Worm (Caenorhabditis elegans) whole organism, late embryonic: Measurements from ENCODE around the gene M162.7.

Source experiments
- C08G9.2 ChIP-seq: sonication (generic microtip); optimal IDR thresholded peaks from 2 replicates; lab custom pipeline; 2016; ENCODE audit warnings: mild to moderate bottlenecking, missing genetic modification characterization, moderate library complexity, missing compliant biosample characterization
- C38D4.7 ChIP-seq: fragments of 200-800 bp; sonication (Bioruptor generic); optimal IDR thresholded peaks from 2 replicates; lab custom pipeline; 2018; ENCODE audit warnings: mild to moderate bottlenecking, missing genetic modification characterization, moderate library complexity, missing compliant biosample characterization
- F13H6.1 ChIP-seq: sonication (generic microtip); optimal IDR thresholded peaks from 2 replicates; lab custom pipeline; 2016; ENCODE audit warnings: missing genetic modification characterization, missing compliant biosample characterization
- K02D7.2 ChIP-seq: sonication (generic microtip); optimal IDR thresholded peaks from 2 replicates; lab custom pipeline; 2017; ENCODE audit warnings: mild to moderate bottlenecking, missing genetic modification characterization, missing compliant biosample characterization
- K09A11.1 ChIP-seq: sonication (generic microtip); optimal IDR thresholded peaks from 2 replicates; lab custom pipeline; 2017; ENCODE audit warnings: antibody characterized with exemption, mild to moderate bottlenecking, missing genetic modification characterization, missing compliant biosample characterization; ENCODE audit not compliant: insufficient read depth
- ahr-1 ChIP-seq: sonication (generic microtip); optimal IDR thresholded peaks from 2 replicates; lab custom pipeline; 2016; ENCODE audit warnings: missing genetic modification characterization, missing compliant biosample characterization
- ama-1 ChIP-seq: fragments of 150-350 bp; optimal IDR thresholded peaks from 2 replicates; lab custom pipeline; 2014
- ceh-14 ChIP-seq: sonication (generic microtip); optimal IDR thresholded peaks from 2 replicates; lab custom pipeline; 2016; ENCODE audit warnings: missing genotype, missing genetic modification characterization, missing compliant biosample characterization
- ceh-19 ChIP-seq: fragments of 200-800 bp; sonication (Bioruptor generic); optimal IDR thresholded peaks from 2 replicates; lab custom pipeline; 2018; ENCODE audit warnings: mild to moderate bottlenecking, missing genetic modification characterization, missing compliant biosample characterization
- ceh-34 ChIP-seq: sonication (generic microtip); optimal IDR thresholded peaks from 2 replicates; lab custom pipeline; 2016; ENCODE audit warnings: mild to moderate bottlenecking, missing genetic modification characterization, missing compliant biosample characterization
- ceh-9 ChIP-seq: sonication (generic microtip); optimal IDR thresholded peaks from 2 replicates; lab custom pipeline; 2016; ENCODE audit warnings: mild to moderate bottlenecking, missing genetic modification characterization, inconsistent platforms, missing compliant biosample characterization
- che-1 ChIP-seq: sonication (generic microtip); optimal IDR thresholded peaks from 2 replicates; lab custom pipeline; 2016; ENCODE audit warnings: mild to moderate bottlenecking, missing genetic modification characterization, missing compliant biosample characterization
- dmd-4 ChIP-seq: sonication (generic microtip); optimal IDR thresholded peaks from 2 replicates; lab custom pipeline; 2016; ENCODE audit warnings: borderline replicate concordance, missing genetic modification characterization, missing compliant biosample characterization
- dve-1 ChIP-seq: sonication (generic microtip); optimal IDR thresholded peaks from 2 replicates; lab custom pipeline; 2017; ENCODE audit warnings: antibody characterized with exemption, mild to moderate bottlenecking, missing genetic modification characterization, missing compliant biosample characterization
- elt-2 ChIP-seq: sonication (generic microtip); optimal IDR thresholded peaks from 2 replicates; lab custom pipeline; 2016; ENCODE audit warnings: missing genetic modification reagents, missing genetic modification characterization, missing compliant biosample characterization
- elt-4 ChIP-seq: sonication (generic microtip); optimal IDR thresholded peaks from 2 replicates; lab custom pipeline; 2016; ENCODE audit warnings: missing genetic modification characterization, missing compliant biosample characterization
- eyg-1 ChIP-seq: sonication (generic microtip); optimal IDR thresholded peaks from 2 replicates; lab custom pipeline; 2016; ENCODE audit warnings: missing genotype, missing genetic modification characterization, missing compliant biosample characterization
- fax-1 ChIP-seq: sonication (generic microtip); optimal IDR thresholded peaks from 2 replicates; lab custom pipeline; 2016; ENCODE audit warnings: missing genotype, missing genetic modification characterization, missing compliant biosample characterization
- fkh-10 ChIP-seq: fragments of 150-350 bp; optimal IDR thresholded peaks from 2 replicates; lab custom pipeline; 2014; ENCODE audit warnings: missing biosample characterization, missing genetic modification reagents, missing genetic modification characterization
- gmeb-2 ChIP-seq: sonication (generic microtip); optimal IDR thresholded peaks from 2 replicates; lab custom pipeline; 2016; ENCODE audit warnings: missing genetic modification characterization, inconsistent platforms, missing compliant biosample characterization
- hlh-13 ChIP-seq: fragments of 200-800 bp; sonication (Bioruptor generic); optimal IDR thresholded peaks from 2 replicates; lab custom pipeline; 2018; ENCODE audit warnings: mild to moderate bottlenecking, missing genetic modification characterization, missing compliant biosample characterization
- hlh-15 ChIP-seq: sonication (generic microtip); optimal IDR thresholded peaks from 2 replicates; lab custom pipeline; 2016; ENCODE audit warnings: missing genetic modification characterization, missing compliant biosample characterization
- hlh-30 ChIP-seq: sonication (generic microtip); optimal IDR thresholded peaks from 2 replicates; lab custom pipeline; 2017; ENCODE audit warnings: antibody characterized with exemption, missing genetic modification characterization, missing compliant biosample characterization; ENCODE audit not compliant: insufficient read depth
- lim-6 ChIP-seq: sonication (generic microtip); optimal IDR thresholded peaks from 2 replicates; lab custom pipeline; 2016; ENCODE audit warnings: missing genetic modification characterization, missing compliant biosample characterization
- lin-11 ChIP-seq: fragments of 200-800 bp; sonication (Bioruptor generic); optimal IDR thresholded peaks from 2 replicates; lab custom pipeline; 2018; ENCODE audit warnings: mild to moderate bottlenecking, missing genetic modification characterization, missing compliant biosample characterization
- madf-2 ChIP-seq: sonication (generic microtip); optimal IDR thresholded peaks from 2 replicates; lab custom pipeline; 2017; ENCODE audit warnings: missing genetic modification characterization, missing compliant biosample characterization
- mec-3 ChIP-seq: sonication (generic microtip); optimal IDR thresholded peaks from 2 replicates; lab custom pipeline; 2016; ENCODE audit warnings: borderline replicate concordance, missing genetic modification characterization, missing compliant biosample characterization
- nhr-11 ChIP-seq: fragments of 150-350 bp; optimal IDR thresholded peaks from 2 replicates; lab custom pipeline; 2014; ENCODE audit warnings: missing biosample characterization, missing genetic modification characterization
- npax-4 ChIP-seq: sonication (generic microtip); optimal IDR thresholded peaks from 2 replicates; lab custom pipeline; 2016; ENCODE audit warnings: missing genetic modification characterization, missing compliant biosample characterization
- pag-3 ChIP-seq: sonication (generic microtip); optimal IDR thresholded peaks from 2 replicates; lab custom pipeline; 2016; ENCODE audit warnings: missing compliant biosample characterization, missing genetic modification characterization, borderline replicate concordance
- pat-9 ChIP-seq: fragments of 200-800 bp; sonication (Bioruptor generic); optimal IDR thresholded peaks from 2 replicates; lab custom pipeline; 2018; ENCODE audit warnings: mild to moderate bottlenecking, missing genetic modification characterization, moderate library complexity, missing compliant biosample characterization
- pax-1 ChIP-seq: fragments of 150-350 bp; optimal IDR thresholded peaks from 2 replicates; lab custom pipeline; 2014; ENCODE audit warnings: missing biosample characterization, missing genetic modification characterization
- pha-2 ChIP-seq: sonication (generic microtip); optimal IDR thresholded peaks from 2 replicates; lab custom pipeline; 2017; ENCODE audit warnings: mild to moderate bottlenecking, missing genetic modification characterization, missing compliant biosample characterization
- pqm-1 ChIP-seq: sonication (generic microtip); optimal IDR thresholded peaks from 2 replicates; lab custom pipeline; 2016; ENCODE audit warnings: missing genetic modification characterization, missing compliant biosample characterization
- ref-2 ChIP-seq: sonication (generic microtip); optimal IDR thresholded peaks from 2 replicates; lab custom pipeline; 2016; ENCODE audit warnings: missing genetic modification characterization, missing compliant biosample characterization
- sdc-2 ChIP-seq: sonication (generic microtip); optimal IDR thresholded peaks from 2 replicates; lab custom pipeline; 2016; ENCODE audit warnings: missing genotype, missing genetic modification characterization, missing compliant biosample characterization
- sox-2 ChIP-seq: fragments of 200-800 bp; sonication (Bioruptor generic); IDR thresholded peaks from 2 replicates; pipeline ENCODE4 v1.3.6; 2022; ENCODE audit warnings: missing genetic modification reagents, missing genetic modification characterization, missing compliant biosample characterization
- tbx-2 ChIP-seq: sonication (generic microtip); optimal IDR thresholded peaks from 2 replicates; lab custom pipeline; 2016; ENCODE audit warnings: missing genetic modification characterization, missing compliant biosample characterization
- ttx-3 ChIP-seq: sonication (generic microtip); optimal IDR thresholded peaks from 2 replicates; lab custom pipeline; 2016; ENCODE audit warnings: missing genetic modification reagents, missing genetic modification characterization, missing compliant biosample characterization
- unc-3 ChIP-seq, 2 experiments: fragments of 200-800 bp in 1 of 2; sonication (Bioruptor generic) in 1 of 2; sonication (generic microtip) in 1 of 2; conservative IDR thresholded peaks in 1 of 2; optimal IDR thresholded peaks in 1 of 2; 2 replicates each; pipeline versions ENCODE4 v1.3.6 to Lab custom; 2016 to 2022; ENCODE audit warnings: missing compliant biosample characterization in 2 of 2, missing genetic modification characterization in 2 of 2, missing genetic modification reagents in 1 of 2
- unc-42 ChIP-seq: sonication (generic microtip); optimal IDR thresholded peaks from 2 replicates; lab custom pipeline; 2016; ENCODE audit warnings: missing genotype, missing genetic modification characterization, missing compliant biosample characterization
- unc-55 ChIP-seq: sonication (generic microtip); optimal IDR thresholded peaks from 2 replicates; lab custom pipeline; 2017; ENCODE audit warnings: missing biosample characterization, missing genetic modification reagents, missing genetic modification characterization
- unc-86 ChIP-seq: sonication (generic microtip); optimal IDR thresholded peaks from 2 replicates; lab custom pipeline; 2016; ENCODE audit warnings: missing genetic modification characterization, missing compliant biosample characterization
- ztf-16 ChIP-seq: sonication (generic microtip); optimal IDR thresholded peaks from 2 replicates; lab custom pipeline; 2017; ENCODE audit warnings: missing genetic modification characterization, missing compliant biosample characterization

M162.7 gene

ce11 chrV:19790248-19790647 is 4.6 kb downstream of the M162.7 start:
- TF ChIP-seq ztf-16 = no peak
- no peak for TF ChIP-seq ceh-14
- no peak for TF ChIP-seq pqm-1 (tag; lab: Kevin White, UChicago)
- TF ChIP-seq hlh-13 = no peak
- no peak for TF ChIP-seq ttx-3
- no peak for TF ChIP-seq lim-6 (tag; lab: Kevin White, UChicago)
- no peak for TF ChIP-seq ahr-1 (tag; lab: Kevin White, UChicago)
- no peak for TF ChIP-seq fkh-10
- no peak for TF ChIP-seq sdc-2
- no peak for TF ChIP-seq K02D7.2 (tag; lab: Kevin White, UChicago)
- no peak for TF ChIP-seq eyg-1 (tag; lab: Kevin White, UChicago)
- no peak for TF ChIP-seq che-1 (tag; lab: Kevin White, UChicago)
- no peak for TF ChIP-seq F13H6.1
- no peak for TF ChIP-seq elt-4 (tag; lab: Kevin White, UChicago)
- TF ChIP-seq gmeb-2 = no peak
- no peak for TF ChIP-seq pag-3
- no peak for TF ChIP-seq ceh-9 (tag; lab: Kevin White, UChicago)
- no peak for TF ChIP-seq fax-1 (tag; lab: Kevin White, UChicago)
- TF ChIP-seq madf-2 (tag; lab: Kevin White, UChicago) = no peak
- no peak for TF ChIP-seq ref-2 (tag; lab: Kevin White, UChicago)

DNA sequence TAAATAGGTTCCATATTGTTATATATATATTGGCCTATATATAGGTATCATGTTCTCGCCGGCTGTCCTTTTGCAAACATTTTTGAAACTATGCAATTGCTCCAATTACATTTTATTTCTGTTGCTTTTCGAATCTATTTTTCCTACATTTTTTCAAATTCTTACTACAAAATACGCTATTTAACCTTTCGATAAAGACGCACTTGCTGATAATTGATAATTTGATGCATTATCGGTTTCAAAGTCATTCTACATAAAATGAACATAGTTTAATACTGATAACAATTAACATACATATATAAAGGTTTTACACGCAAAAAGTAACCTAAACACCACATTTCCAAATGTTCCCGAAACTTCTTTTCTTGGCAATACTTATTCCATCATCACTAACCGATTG is 6.5 kb downstream of the M162.7 start, which contains the start of gene clec-258:
TSS of gene clec-258 (plus strand) at position 81 of the 400 bp plus-strand sequence.
- TF ChIP-seq elt-2 (peak; percentile 55), C38D4.7 (no peak)

DNA sequence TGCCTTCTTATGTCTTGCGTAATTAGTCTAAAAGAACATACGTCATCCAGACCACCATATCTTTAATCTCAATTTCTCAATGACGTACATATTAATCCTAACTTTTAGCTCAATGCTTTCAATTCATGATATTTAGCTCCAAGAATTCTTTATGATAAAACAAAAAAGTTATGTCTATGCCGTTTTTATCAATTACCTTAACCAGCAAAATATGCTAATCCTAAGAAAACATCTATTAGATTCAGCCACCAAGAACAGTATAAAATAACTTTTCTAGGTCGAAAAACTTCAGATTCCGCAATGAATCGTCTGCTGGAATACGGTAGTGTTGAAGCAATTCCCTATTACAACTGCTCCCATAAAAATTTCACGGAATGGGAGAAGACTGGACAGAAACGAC is 11.0 kb downstream of the M162.7 start, which contains the start of gene srt-45:
TSS of gene srt-45 (plus strand) at position 301 of the 400 bp plus-strand sequence.
- TF ChIP-seq nhr-11 (tag; lab: Kevin White, UChicago) = no peak
- TF ChIP-seq lin-11 (tag; lab: Kevin White, UChicago) = no peak
- no peak for TF ChIP-seq sdc-2
- TF ChIP-seq lim-6 (tag; lab: Kevin White, UChicago) = no peak
- no peak for TF ChIP-seq elt-2
- no peak for TF ChIP-seq ceh-19 (GFP tag; lab: Kevin White, UChicago)
- no peak for TF ChIP-seq ama-1
- TF ChIP-seq C08G9.2 (tag; lab: Kevin White, UChicago) = no peak
- no peak for TF ChIP-seq mec-3
- no peak for TF ChIP-seq K09A11.1 (tag; lab: Kevin White, UChicago)
- TF ChIP-seq unc-3 (GFP tag; conservative IDR thresholded peaks at IDR 0.05; lab: Robert Waterston, UW) = no peak
- no peak for TF ChIP-seq unc-3 (tag; optimal IDR thresholded peaks at IDR 0.05; lab: Kevin White, UChicago)
- no peak for TF ChIP-seq dve-1 (tag; lab: Kevin White, UChicago)
- TF ChIP-seq hlh-30 (tag; lab: Kevin White, UChicago) = no peak
- no peak for TF ChIP-seq ceh-34 (tag; lab: Kevin White, UChicago)
- TF ChIP-seq ttx-3 = no peak
- no peak for TF ChIP-seq pat-9
- TF ChIP-seq unc-42 (tag; lab: Kevin White, UChicago) = no peak
- TF ChIP-seq hlh-15 (tag; lab: Kevin White, UChicago) = no peak

DNA sequence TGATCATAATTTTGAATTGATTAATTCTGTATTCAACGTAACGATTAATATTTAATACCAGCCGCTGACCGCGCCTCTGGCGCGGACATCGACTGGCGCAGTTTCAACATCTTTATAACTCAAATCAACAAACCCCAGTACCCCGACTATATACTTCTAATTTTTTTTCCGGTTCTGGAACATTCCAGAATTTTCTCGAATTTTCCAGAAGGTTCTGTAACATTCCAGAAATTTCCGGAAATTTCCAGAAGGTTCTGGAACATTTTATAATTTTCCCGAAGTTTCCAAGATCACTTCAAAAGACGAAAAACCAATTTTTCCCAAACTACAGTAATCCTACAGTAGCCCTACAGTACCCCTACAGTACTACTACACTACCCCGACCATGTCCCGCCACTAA is 15.6 kb downstream of the M162.7 start:
- TF ChIP-seq lin-11 (tag; lab: Kevin White, UChicago) = no peak
- TF ChIP-seq che-1 (tag; lab: Kevin White, UChicago) = no peak
- TF ChIP-seq dmd-4 (tag; lab: Kevin White, UChicago) = no peak
- no peak for TF ChIP-seq unc-55 (GFP tag; lab: Kevin White, UChicago)
- no peak for TF ChIP-seq tbx-2 (tag; lab: Kevin White, UChicago)
- no peak for TF ChIP-seq pha-2 (tag; lab: Kevin White, UChicago)
- no peak for TF ChIP-seq elt-2
- no peak for TF ChIP-seq ref-2 (tag; lab: Kevin White, UChicago)
- no peak for TF ChIP-seq unc-86 (tag; lab: Kevin White, UChicago)
- no peak for TF ChIP-seq ceh-19 (GFP tag; lab: Kevin White, UChicago)
- no peak for TF ChIP-seq elt-4 (tag; lab: Kevin White, UChicago)
- TF ChIP-seq pax-1 (tag; lab: Kevin White, UChicago) = no peak
- no peak for TF ChIP-seq sox-2
- no peak for TF ChIP-seq dve-1 (tag; lab: Kevin White, UChicago)
- TF ChIP-seq sdc-2 = no peak
- no peak for TF ChIP-seq ttx-3
- no peak for TF ChIP-seq npax-4 (tag; lab: Kevin White, UChicago)
